Worm (Caenorhabditis elegans): ENCODE measurements around the gene nhr-179.

DNA sequence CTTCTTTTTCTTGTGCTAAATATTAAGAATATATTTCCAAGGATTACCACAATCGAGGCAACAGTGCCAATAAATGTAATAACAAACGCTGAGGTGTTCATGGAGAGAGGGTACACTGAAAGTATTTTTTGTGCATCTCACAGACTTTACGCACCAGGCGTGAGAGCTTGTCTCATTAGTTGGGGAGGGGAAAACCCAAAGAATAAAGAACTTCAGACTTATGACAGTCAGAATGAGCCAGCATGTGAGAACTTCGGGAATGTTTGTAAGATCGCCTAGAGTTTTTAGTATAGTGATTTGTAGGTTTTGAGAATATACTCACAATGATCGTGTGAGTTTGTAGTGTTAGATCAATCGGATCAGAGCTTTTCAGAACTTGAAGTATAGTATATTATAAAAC is 3.9 kb downstream of the nhr-179 start, which contains the start of gene srbc-41:
- TF ChIP-seq mdl-1 (tag; optimal IDR thresholded peaks at IDR 0.05) (no peak), sea-2 (GFP tag; optimal IDR thresholded peaks at IDR 0.05) (no peak), nhr-43 (tag; optimal IDR thresholded peaks at IDR 0.05; ENCODE audit: poor library complexity, severe bottlenecking) (no peak), fos-1 (tag; optimal IDR thresholded peaks at IDR 0.05) (no peak), snpc-4 (tag; optimal IDR thresholded peaks at IDR 0.05) (no peak), ama-1 (optimal IDR thresholded peaks at IDR 0.05) (no peak), ceh-82 (tag; optimal IDR thresholded peaks at IDR 0.05) (no peak), pqm-1 (tag; optimal IDR thresholded peaks at IDR 0.05) (no peak), nhr-23 (tag; optimal IDR thresholded peaks at IDR 0.05) (no peak)

Data from whole organism, L3 larva.